Worm (Caenorhabditis elegans): Measurements from ENCODE around the gene T01D1.3.

T01D1.3 gene

ce11 chrII:159294-159922, 16.4 kb downstream of the T01D1.3 start (continued):
- TF ChIP-seq jun-1 (tag; optimal IDR thresholded peaks at IDR 0.05) (peak; percentile 9), irx-1 (tag; optimal IDR thresholded peaks at IDR 0.05) (no peak), nhr-12 (tag; optimal IDR thresholded peaks at IDR 0.05) (no peak), C16A3.4 (tag; optimal IDR thresholded peaks at IDR 0.05) (no peak), unc-86 (tag; optimal IDR thresholded peaks at IDR 0.05) (no peak), Y116A8C.19 (tag; optimal IDR thresholded peaks at IDR 0.05; ENCODE audit: borderline replicate concordance) (no peak), hlh-4 (tag; optimal IDR thresholded peaks at IDR 0.05) (no peak), sox-4 (tag; optimal IDR thresholded peaks at IDR 0.05) (no peak), pax-3 (tag; optimal IDR thresholded peaks at IDR 0.05) (no peak), sptf-1 (tag; optimal IDR thresholded peaks at IDR 0.05) (no peak), tbx-2 (tag; optimal IDR thresholded peaks at IDR 0.05) (no peak), ceh-88 (GFP tag; IDR thresholded peaks at IDR 0.05) (no peak), alr-1 (tag; optimal IDR thresholded peaks at IDR 0.05; ENCODE audit: borderline replicate concordance) (no peak), unc-130 (tag; optimal IDR thresholded peaks at IDR 0.05) (no peak), ama-1 (optimal IDR thresholded peaks at IDR 0.05) (no peak), lin-15B (tag; optimal IDR thresholded peaks at IDR 0.05) (no peak), nhr-76 (tag; optimal IDR thresholded peaks at IDR 0.05) (no peak), elt-3 (tag; optimal IDR thresholded peaks at IDR 0.05) (peak in 2 of 6 experiments; percentile 14 to 44), lin-14 (GFP tag; optimal IDR thresholded peaks at IDR 0.05) (peak; percentile 66), mdl-1 (tag; optimal IDR thresholded peaks at IDR 0.05) (peak in 1 of 2 experiments; percentile 10), nhr-84 (tag; optimal IDR thresholded peaks at IDR 0.05) (no peak), nhr-28 (tag; optimal IDR thresholded peaks at IDR 0.05) (no peak), swsn-7 (tag; optimal IDR thresholded peaks at IDR 0.05) (no peak), pag-3 (tag; optimal IDR thresholded peaks at IDR 0.05; ENCODE audit: borderline replicate concordance, insufficient read depth) (no peak), snpc-4 (tag; optimal IDR thresholded peaks at IDR 0.05) (no peak), pqm-1 (tag; optimal IDR thresholded peaks at IDR 0.05) (no peak), isw-1 (GFP tag; IDR thresholded peaks at IDR 0.05) (no peak), elt-2 (tag; optimal IDR thresholded peaks at IDR 0.05) (peak; percentile 32), aha-1 (tag; optimal IDR thresholded peaks at IDR 0.05) (no peak), mab-9 (GFP tag; IDR thresholded peaks at IDR 0.05) (no peak), ceh-90 (tag; optimal IDR thresholded peaks at IDR 0.05) (no peak), fkh-4 (tag; optimal IDR thresholded peaks at IDR 0.05; ENCODE audit: borderline replicate concordance) (no peak), egl-27 (tag; optimal IDR thresholded peaks at IDR 0.05) (no peak), nhr-71 (tag; optimal IDR thresholded peaks at IDR 0.05) (peak; percentile 68), hpl-2 (GFP tag; optimal IDR thresholded peaks at IDR 0.05) (no peak), ceh-8 (GFP tag; optimal IDR thresholded peaks at IDR 0.05) (no peak), aly-2 (tag; optimal IDR thresholded peaks at IDR 0.05) (no peak), dpl-1 (GFP tag; optimal IDR thresholded peaks at IDR 0.05) (peak in 2 of 3 experiments; percentile 2 to 31), lin-39 (tag; optimal IDR thresholded peaks at IDR 0.05) (no peak), nhr-19 (GFP tag; conservative IDR thresholded peaks at IDR 0.05) (no peak), unc-30 (tag; optimal IDR thresholded peaks at IDR 0.05) (no peak), nhr-77 (tag; optimal IDR thresholded peaks at IDR 0.05) (no peak), skn-1 (tag; optimal IDR thresholded peaks at IDR 0.05) (no peak), F16B12.6 (tag; optimal IDR thresholded peaks at IDR 0.05) (no peak), grh-1 (GFP tag; IDR thresholded peaks at IDR 0.05) (no peak), tlp-1 (tag; optimal IDR thresholded peaks at IDR 0.05) (no peak), C04F5.9 (tag; optimal IDR thresholded peaks at IDR 0.05) (no peak), lsy-2 (tag; optimal IDR thresholded peaks at IDR 0.05) (peak; percentile 31 to 68)

Measured in whole organism, L1 larva.